Fruit fly (Drosophila melanogaster): ENCODE data around the gene CG5781.

- TF ChIP-seq CG8478 (optimal IDR thresholded peaks at IDR 0.05) (no peak), CTCF (optimal IDR thresholded peaks at IDR 0.05) (no peak)
Observed at dm6 chr2L:12721794-12722315, 24.7 kb upstream of the CG5781 start, which contains the start of gene Pih1D1.
